Worm (Caenorhabditis elegans): Measurements from ENCODE around the gene lmd-4.
"Not testable (repeated sequence)": the region's sequence is repeated elsewhere in the genome, so short reads cannot be mapped to it uniquely, and the experiment has no call there.

The lmd-4 gene

ce11 chrV:7339831-7340230 lies 19.0 kb upstream of the lmd-4 start, which contains the start of gene srh-187:
TSS of gene srh-187 (minus strand) at chrV:7339931.
- TF ChIP-seq snpc-1.2 (GFP tag; IDR thresholded peaks at IDR 0.05) (no peak), madf-5 (GFP tag; IDR thresholded peaks at IDR 0.05) (no peak), hmg-1.1 (GFP tag; IDR thresholded peaks at IDR 0.05) (no peak), T20F7.1 (GFP tag; optimal IDR thresholded peaks at IDR 0.05) (no peak), ztf-7 (tag; optimal IDR thresholded peaks at IDR 0.05) (no peak), zfp-2 (tag; optimal IDR thresholded peaks at IDR 0.05) (no peak), F44E2.7 (GFP tag; IDR thresholded peaks at IDR 0.05) (no peak), daf-16 (GFP tag; optimal IDR thresholded peaks at IDR 0.05) (no peak), daf-16 (tag; optimal IDR thresholded peaks at IDR 0.05) (no peak), ztf-11 (tag; optimal IDR thresholded peaks at IDR 0.05) (no peak), daf-12 (tag; optimal IDR thresholded peaks at IDR 0.05) (no peak), unc-39 (tag; optimal IDR thresholded peaks at IDR 0.05) (no peak), zag-1 (tag; optimal IDR thresholded peaks at IDR 0.05) (no peak), nhr-42 (GFP tag; IDR thresholded peaks at IDR 0.05) (no peak), Y5F2A.4 (GFP tag; optimal IDR thresholded peaks at IDR 0.05) (no peak), F37D6.2 (tag; optimal IDR thresholded peaks at IDR 0.05) (no peak), R02D3.7 (tag; optimal IDR thresholded peaks at IDR 0.05) (no peak), nhr-41 (GFP tag; IDR thresholded peaks at IDR 0.05) (no peak), ceh-32 (tag; optimal IDR thresholded peaks at IDR 0.05; ENCODE audit: poor library complexity) (no peak), Y48G9A.11 (GFP tag; IDR thresholded peaks at IDR 0.05) (no peak)

ce11 chrV:7337218-7337617 lies 16.4 kb upstream of the lmd-4 start, which contains the start of gene F10G2.7:
TSS of gene F10G2.7 (minus strand) at chrV:7337318.
- not testable (repeated sequence) for TF ChIP-seq aha-1 (tag); spr-3 (GFP tag; optimal IDR thresholded peaks at IDR 0.05); jun-1 (tag; optimal IDR thresholded peaks at IDR 0.05)

ce11 chrV:7332253-7332652 lies 11.4 kb upstream of the lmd-4 start, which contains the start of gene F10G2.1:
TSS of gene F10G2.1 (plus strand) at chrV:7332553.
- TF ChIP-seq aha-1 (tag) (peak; percentile 72), dmd-6 (GFP tag; IDR thresholded peaks at IDR 0.05) (no peak), jun-1 (tag; optimal IDR thresholded peaks at IDR 0.05) (no peak), unc-62 (GFP tag; optimal IDR thresholded peaks at IDR 0.05 in 1 of 2) (peak in 1 of 2 experiments; percentile 43), unc-62 (tag; optimal IDR thresholded peaks at IDR 0.05) (no peak)

ce11 chrV:7330868-7331267 lies 10.1 kb upstream of the lmd-4 start, which contains the start of gene F10G2.2:
TSS of gene F10G2.2 (plus strand) at chrV:7331168.
- TF ChIP-seq F49E8.2 (tag; optimal IDR thresholded peaks at IDR 0.05; ENCODE audit: borderline replicate concordance) (no peak), set-16 (GFP tag; IDR thresholded peaks at IDR 0.05) (no peak)

- TF ChIP-seq lin-1 (GFP tag; IDR thresholded peaks at IDR 0.05) (no peak), unc-62 (GFP tag; optimal IDR thresholded peaks at IDR 0.05 in 1 of 2) (peak in 1 of 2 experiments; percentile 43), unc-62 (tag; optimal IDR thresholded peaks at IDR 0.05) (no peak), daf-19 (GFP tag; conservative IDR thresholded peaks at IDR 0.05) (no peak)
These were observed 7.3 kb upstream of the lmd-4 start, which contains the start of gene clec-7 for ce11 chrV:7328092-7328491. TSS of gene clec-7 (plus strand) at chrV:7328392.

- TF ChIP-seq daf-12 (tag; optimal IDR thresholded peaks at IDR 0.05): no peak
- no peak for TF ChIP-seq T20F7.1 (GFP tag; optimal IDR thresholded peaks at IDR 0.05)
These were observed 6.1 kb upstream of the lmd-4 start, which contains the start of gene F10G2.4 for ce11 chrV:7326928-7327327. TSS of gene F10G2.4 (plus strand) at chrV:7327228.

ce11 chrV:7325285-7325684 lies 4.5 kb upstream of the lmd-4 start, which contains the start of gene srx-92:
TSS of gene srx-92 (minus strand) at chrV:7325385.
- TF ChIP-seq saeg-2 (GFP tag; IDR thresholded peaks at IDR 0.05): no peak
- TF ChIP-seq F37D6.2 (tag; optimal IDR thresholded peaks at IDR 0.05): no peak
- no peak for TF ChIP-seq zip-11 (GFP tag; IDR thresholded peaks at IDR 0.05)
- TF ChIP-seq D1046.2 (GFP tag; IDR thresholded peaks at IDR 0.05): no peak
- TF ChIP-seq skn-1 (tag; optimal IDR thresholded peaks at IDR 0.05): no peak
- TF ChIP-seq nhr-10 (tag; optimal IDR thresholded peaks at IDR 0.05): no peak
- TF ChIP-seq dmd-9 (GFP tag; IDR thresholded peaks at IDR 0.05): no peak
- TF ChIP-seq nhr-41 (GFP tag; IDR thresholded peaks at IDR 0.05): no peak
- no peak for TF ChIP-seq sdz-12 (GFP tag; optimal IDR thresholded peaks at IDR 0.05)
- TF ChIP-seq php-3 (GFP tag; IDR thresholded peaks at IDR 0.05): no peak
- TF ChIP-seq ceh-62 (tag; optimal IDR thresholded peaks at IDR 0.05): no peak
- TF ChIP-seq nhr-76 (tag; optimal IDR thresholded peaks at IDR 0.05): no peak
- TF ChIP-seq ceh-32 (tag; optimal IDR thresholded peaks at IDR 0.05; ENCODE audit: poor library complexity): no peak
- TF ChIP-seq lin-39 (tag; optimal IDR thresholded peaks at IDR 0.05): no peak
- TF ChIP-seq ztf-7 (tag; optimal IDR thresholded peaks at IDR 0.05): no peak
